Fruit fly (Drosophila melanogaster): Measurements from ENCODE around the gene CG15169.
A peak's percentile ranks its signal among the peaks of the same experiment; 100 is the strongest.

DNA sequence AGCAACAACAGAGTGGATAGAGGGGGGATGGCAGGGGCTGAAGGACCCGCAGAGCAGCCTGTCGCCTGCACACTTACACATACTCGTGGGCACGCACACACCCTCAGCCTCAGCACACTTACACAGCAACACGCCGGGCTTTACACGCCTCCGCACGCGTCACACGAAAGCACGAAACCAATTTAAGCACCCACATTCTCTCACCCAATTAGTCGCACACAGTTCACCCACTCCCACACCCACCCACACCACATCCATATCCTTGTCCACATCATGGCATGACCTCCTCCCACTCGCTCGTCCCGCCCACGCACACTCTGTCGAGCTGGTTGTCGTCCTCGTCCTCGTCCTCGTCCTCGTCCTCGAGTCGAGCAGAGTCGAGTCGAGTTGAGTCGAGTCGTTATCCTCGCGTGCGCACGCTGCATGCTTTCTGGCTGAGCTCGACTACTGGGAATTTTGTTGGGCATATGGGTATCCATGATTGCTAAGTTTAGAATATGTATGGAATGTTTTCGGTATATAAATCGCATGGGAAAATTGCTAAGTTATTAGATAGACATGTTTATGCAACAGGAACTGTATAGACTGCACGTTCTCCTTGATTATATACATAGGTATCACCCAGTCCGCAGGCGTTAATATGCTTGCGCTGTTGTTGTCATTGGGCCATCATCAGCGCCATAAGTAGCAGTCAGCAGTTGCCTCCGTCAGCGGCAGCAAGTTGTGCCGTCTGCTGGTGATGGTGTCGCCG is 21.2 kb downstream of the CG15169 start:
- no peak for TF ChIP-seq CG3995 (GFP tag; optimal IDR thresholded peaks at IDR 0.05)
- TF ChIP-seq Doc2 (GFP tag; IDR thresholded peaks at IDR 0.05): no peak
- TF ChIP-seq gsb-n (tag; optimal IDR thresholded peaks at IDR 0.05): peak; percentile 58
- peak; percentile 36; the same call in 1 of the 2 replicates for TF ChIP-seq CG4360 (GFP tag; IDR thresholded peaks at IDR 0.05)
- no peak for TF ChIP-seq CG4707 (GFP tag; optimal IDR thresholded peaks at IDR 0.05)
- no peak for TF ChIP-seq pan (optimal IDR thresholded peaks at IDR 0.05)
- peak in 1 of 2 experiments; percentile 89 for TF ChIP-seq pan (GFP tag; optimal IDR thresholded peaks at IDR 0.05 in 1 of 2, IDR thresholded peaks at IDR 0.05 in 1 of 2)
- no peak for TF ChIP-seq CG8478 (optimal IDR thresholded peaks at IDR 0.05)
- TF ChIP-seq shn (GFP tag; optimal IDR thresholded peaks at IDR 0.05): peak; percentile 76
- TF ChIP-seq ab (GFP tag; optimal IDR thresholded peaks at IDR 0.05): no peak
- TF ChIP-seq CG2712 (tag; optimal IDR thresholded peaks at IDR 0.05): peak; percentile 82
- TF ChIP-seq bab2 (GFP tag; optimal IDR thresholded peaks at IDR 0.05): peak; percentile 86
- TF ChIP-seq CG7928 (GFP tag; optimal IDR thresholded peaks at IDR 0.05): peak; percentile 54
- TF ChIP-seq dmrt99B (tag; optimal IDR thresholded peaks at IDR 0.05): peak; percentile 88

All from whole organism, embryonic.